Fruit fly (Drosophila melanogaster): ENCODE measurements around the gene verm.

- no peak for TF ChIP-seq fd85E (GFP tag; optimal IDR thresholded peaks at IDR 0.05)
- TF ChIP-seq Hr4 (GFP tag; optimal IDR thresholded peaks at IDR 0.05), result no peak
- TF ChIP-seq CG10669 (GFP tag; optimal IDR thresholded peaks at IDR 0.05), result no peak
- no peak for TF ChIP-seq CG8119 (GFP tag; IDR thresholded peaks at IDR 0.05)
- no peak for TF ChIP-seq Eip93F (GFP tag; optimal IDR thresholded peaks at IDR 0.05)
- TF ChIP-seq dac (GFP tag; optimal IDR thresholded peaks at IDR 0.05), result no peak
- TF ChIP-seq acj6 (GFP tag; optimal IDR thresholded peaks at IDR 0.05), result no peak
These were observed 44.9 kb downstream of the verm start for dm6 chr3L:19650121-19650520.
